Fruit fly (Drosophila melanogaster): ENCODE measurements around the gene Rox8.

The Rox8 gene

DNA sequence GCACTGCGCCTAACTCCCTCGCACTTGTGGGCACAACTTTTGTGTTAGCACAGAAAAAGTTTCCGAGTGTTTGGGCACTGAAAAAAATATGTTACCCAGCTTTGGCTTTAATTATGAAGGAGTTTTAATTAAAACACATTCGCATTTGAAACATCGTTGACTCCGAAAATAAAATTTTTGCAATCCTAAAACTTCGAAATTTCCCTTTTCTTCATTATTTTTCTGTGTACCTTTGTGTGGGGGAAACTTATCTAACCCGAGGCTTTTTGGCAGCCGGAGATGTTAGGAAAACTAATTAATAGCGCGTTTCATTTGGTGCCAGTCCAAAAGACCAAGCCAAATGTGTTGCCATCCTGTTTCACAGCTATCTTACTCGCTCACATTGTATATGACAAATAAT is 43.6 kb upstream of the Rox8 start (continued):
- TF ChIP-seq Hr39 (optimal IDR thresholded peaks at IDR 0.05) (no peak), CG13296 (GFP tag; optimal IDR thresholded peaks at IDR 0.05) (no peak), ind (GFP tag; optimal IDR thresholded peaks at IDR 0.05) (peak; percentile 8), vvl (GFP tag; IDR thresholded peaks at IDR 0.05) (no peak; the same call in 1 of the 2 replicates), ERR (GFP tag; optimal IDR thresholded peaks at IDR 0.05) (no peak), CG30020 (tag; optimal IDR thresholded peaks at IDR 0.05) (no peak), CG3995 (GFP tag; optimal IDR thresholded peaks at IDR 0.05) (no peak), Oli (tag; optimal IDR thresholded peaks at IDR 0.05) (peak; percentile 20), sd (tag; optimal IDR thresholded peaks at IDR 0.05) (no peak), D19B (GFP tag; optimal IDR thresholded peaks at IDR 0.05) (no peak), Doc3 (GFP tag; IDR thresholded peaks at IDR 0.05; ENCODE audit: partially characterized antibody) (no peak), CG10654 (GFP tag; optimal IDR thresholded peaks at IDR 0.05) (no peak), E2f2 (GFP tag; IDR thresholded peaks at IDR 0.05) (no peak), inv (GFP tag; IDR thresholded peaks at IDR 0.05; ENCODE audit: partially characterized antibody) (no peak), CG12769 (tag; optimal IDR thresholded peaks at IDR 0.05) (peak; percentile 6), CG10543 (GFP tag; optimal IDR thresholded peaks at IDR 0.05) (no peak), fd96Cb (tag; optimal IDR thresholded peaks at IDR 0.05) (no peak), Sry-δ (GFP tag; optimal IDR thresholded peaks at IDR 0.05) (no peak), en (GFP tag; optimal IDR thresholded peaks at IDR 0.05) (no peak), Taf1 (GFP tag; IDR thresholded peaks at IDR 0.05) (0 out of 2 replicates have a peak, but pooled peaks have one; percentile 12), jumu (GFP tag; optimal IDR thresholded peaks at IDR 0.05) (no peak), grau (tag; optimal IDR thresholded peaks at IDR 0.05) (peak; percentile 11), emc (GFP tag; optimal IDR thresholded peaks at IDR 0.05) (no peak), zf30C (GFP tag; optimal IDR thresholded peaks at IDR 0.05) (no peak), Rx (GFP tag; IDR thresholded peaks at IDR 0.05) (no peak), CG10267 (tag; optimal IDR thresholded peaks at IDR 0.05) (no peak), caup (GFP tag; optimal IDR thresholded peaks at IDR 0.05; ENCODE audit: severe bottlenecking) (no peak), bbx (GFP tag; IDR thresholded peaks at IDR 0.05; ENCODE audit: partially characterized antibody) (no peak), salm (tag; optimal IDR thresholded peaks at IDR 0.05) (no peak), CG15073 (GFP tag; optimal IDR thresholded peaks at IDR 0.05) (no peak), tio (GFP tag; optimal IDR thresholded peaks at IDR 0.05) (no peak), CG8290 (GFP tag; optimal IDR thresholded peaks at IDR 0.05) (no peak), CG8290 (tag; optimal IDR thresholded peaks at IDR 0.05) (no peak), CG31365 (tag; optimal IDR thresholded peaks at IDR 0.05) (no peak), CG17568 (GFP tag; optimal IDR thresholded peaks at IDR 0.05) (no peak), Hand (GFP tag; optimal IDR thresholded peaks at IDR 0.05) (peak; percentile 31), tll (GFP tag; optimal IDR thresholded peaks at IDR 0.05) (no peak), sens (GFP tag) (peak; percentile 71), Opbp (GFP tag; IDR thresholded peaks at IDR 0.05; ENCODE audit: partially characterized antibody) (no peak), az2 (GFP tag; optimal IDR thresholded peaks at IDR 0.05) (no peak), MBD-R2 (GFP tag; IDR thresholded peaks at IDR 0.05) (no peak), Adf1 (GFP tag; IDR thresholded peaks at IDR 0.05) (no peak), dmrt99B (tag; optimal IDR thresholded peaks at IDR 0.05) (peak; percentile 21), zfh1 (GFP tag; IDR thresholded peaks at IDR 0.05) (no peak), Xrp1 (GFP tag; IDR thresholded peaks at IDR 0.05) (0 out of 2 replicates have a peak, but pooled peaks have one; percentile 20), HLH4C (GFP tag; IDR thresholded peaks at IDR 0.05; ENCODE audit: partially characterized antibody) (no peak), nom (GFP tag; optimal IDR thresholded peaks at IDR 0.05) (no peak), CG12391 (tag; optimal IDR thresholded peaks at IDR 0.05) (no peak), CG15269 (tag; optimal IDR thresholded peaks at IDR 0.05) (peak; percentile 17), Spps (tag; optimal IDR thresholded peaks at IDR 0.05) (no peak), mam (GFP tag; optimal IDR thresholded peaks at IDR 0.05) (peak; percentile 0)

All from whole organism, embryonic.